Worm (Caenorhabditis elegans) whole organism, L1 larva: Measurements from ENCODE around the gene C17F4.12.

Experiments used
- Y116A8C.19 ChIP-seq: sonication (generic microtip); optimal IDR thresholded peaks from 2 replicates; lab custom pipeline; 2016; ENCODE audit warnings: missing compliant biosample characterization, missing genetic modification characterization, borderline replicate concordance
- lin-13 ChIP-seq: fragments of 150-350 bp; optimal IDR thresholded peaks from 2 replicates; lab custom pipeline; 2014; ENCODE audit warnings: missing biosample characterization, missing genetic modification reagents, missing genetic modification characterization
- lin-39 ChIP-seq: fragments of 150-350 bp; optimal IDR thresholded peaks from 2 replicates; lab custom pipeline; 2014; ENCODE audit warnings: missing biosample characterization, missing genetic modification reagents, missing genetic modification characterization
- mdl-1 ChIP-seq, 2 experiments: fragments of 150-350 bp; optimal IDR thresholded peaks; 2 replicates each; lab custom pipeline; 2014 to 2017; ENCODE audit warnings: missing biosample characterization in 2 of 2, missing genetic modification characterization in 2 of 2, inconsistent platforms in 1 of 2
- nhr-237 ChIP-seq: fragments of 150-350 bp; optimal IDR thresholded peaks from 2 replicates; lab custom pipeline; 2014; ENCODE audit warnings: missing biosample characterization, missing genetic modification characterization
- pag-3 ChIP-seq: sonication (generic microtip); optimal IDR thresholded peaks from 2 replicates; lab custom pipeline; 2017; ENCODE audit warnings: missing genetic modification characterization, mild to moderate bottlenecking, missing compliant biosample characterization, antibody characterized with exemption, borderline replicate concordance; ENCODE audit not compliant: insufficient read depth
- sup-37 ChIP-seq: fragments of 200-800 bp; sonication (Bioruptor generic); optimal IDR thresholded peaks from 2 replicates; lab custom pipeline; 2018; ENCODE audit warnings: mild to moderate bottlenecking, missing genetic modification characterization, missing compliant biosample characterization

DNA sequence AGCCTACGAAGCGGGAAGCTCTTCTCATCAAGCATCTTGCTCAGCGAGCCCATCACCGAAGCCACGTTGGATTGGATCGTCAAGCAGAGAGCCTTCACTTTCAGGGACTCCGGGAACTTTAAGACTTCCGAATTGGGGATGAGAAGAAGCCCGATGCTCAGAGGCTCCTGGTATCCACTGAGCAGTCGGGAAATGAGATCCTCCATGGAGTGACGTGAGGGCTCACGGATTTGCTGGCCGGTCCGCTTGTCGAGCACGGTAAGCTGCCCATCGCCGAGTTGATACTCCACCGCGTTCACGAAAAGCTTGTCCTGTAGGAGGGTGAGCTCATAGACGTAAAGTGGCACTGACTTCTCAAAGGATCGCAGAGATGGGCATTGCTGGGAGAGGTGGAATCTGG, 3.6 kb upstream of the C17F4.12 start:
- TF ChIP-seq Y116A8C.19 = no peak
- TF ChIP-seq lin-39 (tag; lab: Kevin White, UChicago) = no peak
- no peak for TF ChIP-seq nhr-237 (tag; lab: Kevin White, UChicago)
- no peak for TF ChIP-seq pag-3 (tag; lab: Kevin White, UChicago)
- no peak for TF ChIP-seq sup-37 (GFP tag; lab: Kevin White, UChicago)
- TF ChIP-seq lin-13 = no peak
- TF ChIP-seq mdl-1 (tag; optimal IDR thresholded peaks at IDR 0.05; lab: Kevin White, UChicago) = no peak
